Fruit fly (Drosophila melanogaster) whole organism, prepupa: ENCODE measurements around the gene CG9130.
A peak's percentile ranks its signal among the peaks of the same experiment; 100 is the strongest.

Experiments
- CG10669 ChIP-seq: fragments of 200-800 bp; sonication (Bioruptor generic); optimal IDR thresholded peaks from 3 replicates; lab custom pipeline; 2018; ENCODE audit warnings: missing biosample characterization, mild to moderate bottlenecking, missing genetic modification characterization, moderate library complexity
- CG11294 ChIP-seq: fragments of 200-800 bp; sonication (Bioruptor generic); IDR thresholded peaks from 2 replicates; pipeline ENCODE4 v1.3.6; 2022; ENCODE audit warnings: missing biosample characterization, missing genetic modification characterization
- CG11762 ChIP-seq: fragments of 200-800 bp; sonication (Bioruptor generic); optimal IDR thresholded peaks from 3 replicates; lab custom pipeline; 2016; ENCODE audit warnings: missing biosample characterization, missing genetic modification characterization; ENCODE audit not compliant: insufficient read depth
- CG15336 ChIP-seq: fragments of 200-800 bp; sonication (Bioruptor generic); IDR thresholded peaks from 2 replicates; pipeline ENCODE4 v1.3.6; 2022; ENCODE audit warnings: missing biosample characterization, missing genetic modification characterization
- CG1621 ChIP-seq: fragments of 200-800 bp; sonication (Bioruptor generic); optimal IDR thresholded peaks from 3 replicates; lab custom pipeline; 2018; ENCODE audit warnings: missing biosample characterization, mild to moderate bottlenecking, missing genetic modification characterization
- CG16779 ChIP-seq: fragments of 200-800 bp; sonication (Bioruptor generic); optimal IDR thresholded peaks from 3 replicates; lab custom pipeline; 2017; ENCODE audit warnings: missing biosample characterization, mild to moderate bottlenecking, missing genetic modification characterization
- CG3032 ChIP-seq: fragments of 200-800 bp; optimal IDR thresholded peaks from 2 replicates; lab custom pipeline; 2019; ENCODE audit warnings: missing biosample characterization, mild to moderate bottlenecking, missing genetic modification characterization, moderate library complexity
- CG31627 ChIP-seq: fragments of 200-800 bp; sonication (Bioruptor generic); optimal IDR thresholded peaks from 3 replicates; lab custom pipeline; 2016; ENCODE audit warnings: missing biosample characterization, missing genetic modification characterization
- CG3919 ChIP-seq: fragments of 200-800 bp; sonication (Bioruptor generic); optimal IDR thresholded peaks from 3 replicates; lab custom pipeline; 2016; ENCODE audit warnings: missing biosample characterization, missing genetic modification characterization
- CG4318 ChIP-seq: fragments of 200-800 bp; sonication (Bioruptor generic); optimal IDR thresholded peaks from 3 replicates; lab custom pipeline; 2017; ENCODE audit warnings: missing biosample characterization, mild to moderate bottlenecking, missing genetic modification characterization
- CG6792 ChIP-seq: fragments of 200-800 bp; sonication (Bioruptor generic); optimal IDR thresholded peaks from 3 replicates; lab custom pipeline; 2016; ENCODE audit warnings: missing biosample characterization, missing genetic modification characterization
- CG6808 ChIP-seq: fragments of 200-800 bp; sonication (Bioruptor generic); optimal IDR thresholded peaks from 3 replicates; lab custom pipeline; 2017; ENCODE audit warnings: missing biosample characterization, missing genetic modification characterization, mild to moderate bottlenecking, moderate library complexity, missing genetic modification reagents
- CG6854 ChIP-seq: fragments of 200-800 bp; sonication (Bioruptor generic); optimal IDR thresholded peaks from 2 replicates; lab custom pipeline; 2017; ENCODE audit warnings: missing biosample characterization, mild to moderate bottlenecking, missing genetic modification characterization
- CG8119 ChIP-seq: fragments of 200-800 bp; sonication (Bioruptor generic); IDR thresholded peaks from 3 replicates; pipeline ENCODE4 v1.3.6; 2022; ENCODE audit warnings: missing biosample characterization, missing genetic modification characterization
- CG8319 ChIP-seq: fragments of 200-800 bp; sonication (Bioruptor generic); optimal IDR thresholded peaks from 3 replicates; lab custom pipeline; 2016; ENCODE audit warnings: missing biosample characterization, missing genetic modification characterization
- CG8632 ChIP-seq: fragments of 200-800 bp; sonication (Bioruptor generic); optimal IDR thresholded peaks from 3 replicates; lab custom pipeline; 2016; ENCODE audit warnings: missing biosample characterization, missing genetic modification characterization
- CG9139 ChIP-seq: fragments of 200-800 bp; sonication (Bioruptor generic); optimal IDR thresholded peaks from 3 replicates; lab custom pipeline; 2017; ENCODE audit warnings: missing biosample characterization, mild to moderate bottlenecking, missing genetic modification characterization
- Eip75B ChIP-seq: fragments of 200-800 bp; sonication (Bioruptor generic); optimal IDR thresholded peaks from 3 replicates; lab custom pipeline; 2016; ENCODE audit warnings: missing biosample characterization, missing genetic modification characterization
- Eip78C ChIP-seq: fragments of 200-800 bp; sonication (Bioruptor generic); peaks from one replicate; lab custom pipeline; 2016; ENCODE audit warnings: missing biosample characterization, missing genetic modification characterization
- Eip93F ChIP-seq: fragments of 200-800 bp; sonication (Bioruptor generic); optimal IDR thresholded peaks from 2 replicates; lab custom pipeline; 2016; ENCODE audit warnings: missing biosample characterization, mild to moderate bottlenecking, missing genetic modification characterization
- Ets96B ChIP-seq: fragments of 200-800 bp; optimal IDR thresholded peaks from 2 replicates; lab custom pipeline; 2019; ENCODE audit warnings: missing biosample characterization, mild to moderate bottlenecking, missing genetic modification characterization, moderate library complexity
- Hr39 ChIP-seq: fragments of 200-800 bp; sonication (Bioruptor generic); optimal IDR thresholded peaks from 2 replicates; lab custom pipeline; 2016; ENCODE audit warnings: missing biosample characterization, missing genetic modification characterization
- Hr4 ChIP-seq: fragments of 200-800 bp; sonication (Bioruptor generic); optimal IDR thresholded peaks from 3 replicates; lab custom pipeline; 2016; ENCODE audit warnings: missing biosample characterization, missing genetic modification characterization
- Lpt ChIP-seq: fragments of 200-800 bp; sonication (Bioruptor generic); optimal IDR thresholded peaks from 3 replicates; lab custom pipeline; 2016; ENCODE audit warnings: missing biosample characterization, missing genetic modification characterization
- Met ChIP-seq: fragments of 200-800 bp; sonication (Bioruptor generic); optimal IDR thresholded peaks from 3 replicates; lab custom pipeline; 2016; ENCODE audit warnings: missing biosample characterization, missing genetic modification characterization
- OdsH ChIP-seq: fragments of 200-800 bp; sonication (Bioruptor generic); optimal IDR thresholded peaks from 3 replicates; lab custom pipeline; 2016; ENCODE audit warnings: missing biosample characterization, missing genetic modification characterization
- Sox15 ChIP-seq: fragments of 200-800 bp; sonication (Bioruptor generic); optimal IDR thresholded peaks from 3 replicates; lab custom pipeline; 2016; ENCODE audit warnings: missing biosample characterization, missing genetic modification characterization
- acj6 ChIP-seq: fragments of 200-800 bp; sonication (Bioruptor generic); optimal IDR thresholded peaks from 3 replicates; lab custom pipeline; 2016; ENCODE audit warnings: missing biosample characterization, missing genetic modification characterization
- cyc ChIP-seq: fragments of 200-800 bp; sonication (Bioruptor generic); optimal IDR thresholded peaks from 3 replicates; lab custom pipeline; 2016; ENCODE audit warnings: missing biosample characterization, missing genetic modification characterization
- dac ChIP-seq: fragments of 200-800 bp; sonication (Bioruptor generic); optimal IDR thresholded peaks from 2 replicates; lab custom pipeline; 2017; ENCODE audit warnings: missing biosample characterization, mild to moderate bottlenecking, missing genetic modification characterization
- dsx ChIP-seq: fragments of 200-800 bp; optimal IDR thresholded peaks from 3 replicates; lab custom pipeline; 2019; ENCODE audit warnings: missing biosample characterization, mild to moderate bottlenecking, missing genetic modification characterization, moderate library complexity; ENCODE audit not compliant: poor library complexity, severe bottlenecking
- esn ChIP-seq: fragments of 200-800 bp; sonication (Bioruptor generic); optimal IDR thresholded peaks from 2 replicates; lab custom pipeline; 2016; ENCODE audit warnings: missing biosample characterization, mild to moderate bottlenecking, missing genetic modification characterization, moderate library complexity
- fd59A ChIP-seq: fragments of 200-800 bp; sonication (Bioruptor generic); optimal IDR thresholded peaks from 2 replicates; lab custom pipeline; 2017; ENCODE audit warnings: missing biosample characterization, mild to moderate bottlenecking, missing genetic modification characterization, missing genetic modification reagents
- fd85E ChIP-seq: fragments of 200-800 bp; sonication (Bioruptor generic); optimal IDR thresholded peaks from 3 replicates; lab custom pipeline; 2016; ENCODE audit warnings: missing biosample characterization, missing genetic modification characterization
- fkh ChIP-seq: fragments of 200-800 bp; sonication (Bioruptor generic); optimal IDR thresholded peaks from 3 replicates; lab custom pipeline; 2017; ENCODE audit warnings: missing biosample characterization, mild to moderate bottlenecking, missing genetic modification characterization, moderate library complexity
- lz ChIP-seq: fragments of 200-800 bp; sonication (Bioruptor generic); optimal IDR thresholded peaks from 3 replicates; lab custom pipeline; 2016; ENCODE audit warnings: missing biosample characterization, missing genetic modification characterization
- net ChIP-seq: fragments of 200-800 bp; sonication (Bioruptor generic); optimal IDR thresholded peaks from 3 replicates; lab custom pipeline; 2016; ENCODE audit warnings: missing biosample characterization, missing genetic modification characterization
- pdm3 ChIP-seq: fragments of 200-800 bp; sonication (Bioruptor generic); optimal IDR thresholded peaks from 3 replicates; lab custom pipeline; 2016; ENCODE audit warnings: missing biosample characterization, missing genetic modification characterization
- salr ChIP-seq, 2 experiments: fragments of 200-800 bp; sonication (Bioruptor generic); optimal IDR thresholded peaks; 3 replicates each; lab custom pipeline; 2016 to 2018; ENCODE audit warnings: missing biosample characterization in 2 of 2, missing genetic modification characterization in 2 of 2, mild to moderate bottlenecking in 1 of 2
- spab ChIP-seq: fragments of 200-800 bp; sonication (Bioruptor generic); optimal IDR thresholded peaks from 2 replicates; lab custom pipeline; 2017; ENCODE audit warnings: missing biosample characterization, mild to moderate bottlenecking, missing genetic modification characterization, missing genetic modification reagents
- svp ChIP-seq: fragments of 200-800 bp; sonication (Bioruptor generic); peaks from one replicate; lab custom pipeline; 2016; ENCODE audit warnings: missing biosample characterization, missing genetic modification characterization
- topi ChIP-seq: fragments of 200-800 bp; sonication (Bioruptor generic); optimal IDR thresholded peaks from 3 replicates; lab custom pipeline; 2016; ENCODE audit warnings: missing biosample characterization, missing genetic modification characterization
- vri ChIP-seq: fragments of 200-800 bp; sonication (Bioruptor generic); optimal IDR thresholded peaks from 3 replicates; lab custom pipeline; 2016; ENCODE audit warnings: missing biosample characterization, mild to moderate bottlenecking, missing genetic modification characterization

The CG9130 gene

DNA sequence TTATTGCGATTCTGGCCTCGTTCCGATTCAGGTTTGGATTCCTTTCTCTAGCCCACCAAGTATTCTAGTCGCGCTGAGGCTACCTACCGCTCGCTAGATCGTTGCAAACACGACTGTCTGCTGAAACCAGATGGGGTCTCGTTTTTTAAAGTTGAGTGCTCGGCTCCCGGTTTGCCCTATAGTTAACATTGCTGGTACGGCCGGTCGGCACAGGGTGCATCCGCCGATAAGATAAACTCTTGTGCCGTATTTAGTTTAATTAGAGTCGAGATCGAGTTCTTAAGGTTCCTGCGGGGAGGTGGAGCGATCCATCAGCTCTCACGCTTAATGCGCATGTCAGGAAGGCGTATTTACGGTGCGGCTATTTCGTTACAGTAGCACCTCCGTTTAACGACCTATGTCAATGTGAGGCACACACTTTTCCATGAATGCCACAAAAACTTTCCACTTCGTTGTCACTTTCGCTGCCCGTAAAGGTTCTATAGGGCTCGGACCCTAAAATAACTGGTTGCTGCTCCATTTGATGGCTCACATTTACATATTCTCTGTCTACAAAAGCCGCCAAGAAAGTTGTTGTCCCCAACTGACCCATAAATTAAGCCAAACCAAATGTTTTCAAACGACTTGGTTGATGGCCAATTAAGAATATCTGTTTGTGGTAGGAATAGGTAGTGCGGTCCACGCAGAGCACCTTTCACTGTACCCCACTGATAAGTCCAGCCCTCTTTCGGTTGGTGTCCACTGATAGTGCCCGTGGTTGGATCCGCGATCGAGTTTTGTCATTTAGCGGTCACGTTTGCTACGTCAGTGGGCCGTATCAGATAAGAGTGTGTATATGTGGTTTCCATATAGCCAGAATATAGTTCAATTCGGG, 46.9 kb upstream of the CG9130 start, which contains the start of gene CG9119 (continued):
- no peak for TF ChIP-seq Hr4
- TF ChIP-seq pdm3 (GFP tag; lab: Kevin White, UChicago): peak; percentile 35
- TF ChIP-seq cyc (GFP tag; lab: Kevin White, UChicago): peak; percentile 5
- TF ChIP-seq fd59A: peak; percentile 33
- TF ChIP-seq CG6792 (GFP tag; lab: Kevin White, UChicago): peak; percentile 29
- no peak for TF ChIP-seq CG31627 (GFP tag; lab: Kevin White, UChicago)
- peak; percentile 24 for TF ChIP-seq lz (GFP tag; lab: Kevin White, UChicago)
- TF ChIP-seq acj6: peak; percentile 27
- TF ChIP-seq spab (GFP tag; lab: Kevin White, UChicago): peak; percentile 8
- no peak for TF ChIP-seq CG6854 (GFP tag; lab: Kevin White, UChicago)
- TF ChIP-seq CG1621 (tag; lab: Kevin White, UChicago): peak; percentile 91
- peak; percentile 18 for TF ChIP-seq Hr39 (GFP tag; lab: Kevin White, UChicago)
- peak; percentile 31 for TF ChIP-seq CG8319 (GFP tag; lab: Kevin White, UChicago)
- TF ChIP-seq CG16779 (tag; lab: Kevin White, UChicago): no peak
- peak; percentile 30 for TF ChIP-seq esn (GFP tag; lab: Kevin White, UChicago)
- TF ChIP-seq svp (GFP tag; lab: Kevin White, UChicago): peak; percentile 56
- TF ChIP-seq net: peak; percentile 1
- TF ChIP-seq dsx (GFP tag; lab: Kevin White, UChicago): peak; percentile 6
- no peak for TF ChIP-seq CG6808 (GFP tag; lab: Kevin White, UChicago)
- TF ChIP-seq Eip93F: no peak
- peak; percentile 37 for TF ChIP-seq CG3919 (GFP tag; lab: Kevin White, UChicago)

DNA sequence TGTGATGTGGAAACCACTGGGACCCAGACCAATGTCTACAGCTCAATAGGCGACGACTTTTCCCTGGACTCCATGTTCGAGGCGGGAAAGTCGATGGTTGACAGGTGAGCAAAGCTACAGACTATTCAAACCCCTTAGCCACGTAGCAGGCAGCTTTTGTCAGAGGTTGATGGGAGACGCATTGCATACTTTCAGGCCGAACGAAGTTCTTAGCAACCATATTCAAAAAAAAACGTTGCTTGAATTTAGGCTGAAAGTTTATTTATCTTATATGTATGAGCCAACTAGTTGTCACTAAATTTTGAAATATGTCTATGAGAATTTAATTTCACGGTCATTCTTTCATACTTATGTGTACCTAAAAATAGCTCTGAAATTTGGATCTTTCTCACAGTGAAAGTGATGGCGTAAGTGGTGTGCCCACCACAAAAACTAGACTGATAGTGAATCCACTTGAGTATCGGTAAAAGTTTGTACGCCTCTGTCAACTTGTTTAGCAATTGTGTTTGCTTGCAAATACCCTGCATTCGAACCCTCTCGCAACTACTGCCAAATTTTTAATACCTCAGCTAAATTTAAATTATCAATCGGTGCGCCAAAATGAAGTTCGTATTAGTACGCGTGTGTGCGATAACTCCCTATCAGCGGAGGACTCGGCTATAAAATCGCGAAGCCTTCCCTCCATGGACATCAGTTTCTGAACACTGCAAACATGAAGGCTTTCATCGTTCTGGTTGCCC, 45.0 kb upstream of the CG9130 start, which contains the start of gene LysB:
Gene LysB (plus strand): TSS at position 690 of the 740 bp plus-strand sequence.
- no peak for TF ChIP-seq Sox15 (GFP tag; lab: Kevin White, UChicago)
- no peak for TF ChIP-seq CG16779 (tag; lab: Kevin White, UChicago)
- no peak for TF ChIP-seq topi
- TF ChIP-seq fd59A: no peak
- TF ChIP-seq esn (GFP tag; lab: Kevin White, UChicago): no peak
- no peak for TF ChIP-seq CG1621 (tag; lab: Kevin White, UChicago)
- no peak for TF ChIP-seq Ets96B (tag; lab: Kevin White, UChicago)
- peak; percentile 33 for TF ChIP-seq fkh (GFP tag; lab: Kevin White, UChicago)

DNA sequence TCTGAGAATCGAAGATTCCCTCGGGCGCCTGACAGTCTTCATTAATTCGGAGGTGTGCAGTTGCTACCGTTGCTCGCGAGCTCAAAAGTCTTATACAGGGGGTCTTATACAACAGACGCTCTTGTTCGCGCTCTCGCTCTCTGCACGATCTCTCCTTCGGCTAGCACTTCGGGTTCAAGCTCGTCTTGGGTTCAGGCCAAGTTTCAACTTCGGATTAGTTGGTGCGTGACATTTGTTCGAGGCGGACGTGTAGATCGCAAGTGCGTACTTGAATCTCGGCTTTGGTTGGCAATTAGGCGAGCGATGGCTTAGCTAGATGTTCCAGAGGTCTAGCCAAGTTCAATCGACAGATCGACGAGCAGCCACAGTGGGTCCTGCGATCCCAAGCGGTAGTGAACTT, 43.6 kb upstream of the CG9130 start:
- no peak for TF ChIP-seq Eip75B (GFP tag; lab: Kevin White, UChicago)
- no peak for TF ChIP-seq CG1621 (tag; lab: Kevin White, UChicago)
- TF ChIP-seq spab (GFP tag; lab: Kevin White, UChicago): no peak
- no peak for TF ChIP-seq CG10669 (GFP tag; lab: Kevin White, UChicago)
- TF ChIP-seq dac (GFP tag; lab: Kevin White, UChicago): no peak
- TF ChIP-seq CG3032 (tag; lab: Kevin White, UChicago): no peak
- no peak for TF ChIP-seq topi
- no peak for TF ChIP-seq CG3919 (GFP tag; lab: Kevin White, UChicago)
- TF ChIP-seq Hr4: no peak
- peak; percentile 28; the same call in 1 of the 3 replicates for TF ChIP-seq CG8119 (GFP tag; lab: Robert Waterston, UW)
- no peak for TF ChIP-seq Hr39 (GFP tag; lab: Kevin White, UChicago)
- no peak for TF ChIP-seq fd85E (GFP tag; lab: Kevin White, UChicago)
- TF ChIP-seq CG11294 (GFP tag; lab: Robert Waterston, UW): no peak
- TF ChIP-seq Ets96B (tag; lab: Kevin White, UChicago): no peak
- TF ChIP-seq CG11762 (GFP tag; lab: Kevin White, UChicago): no peak
- TF ChIP-seq CG4318 (GFP tag; lab: Kevin White, UChicago): no peak
- TF ChIP-seq CG9139 (GFP tag; lab: Kevin White, UChicago): no peak
- TF ChIP-seq CG8632 (GFP tag; lab: Kevin White, UChicago): no peak
- TF ChIP-seq Met: no peak
- no peak for TF ChIP-seq CG15336 (GFP tag; lab: Robert Waterston, UW)
- TF ChIP-seq Lpt (GFP tag; lab: Kevin White, UChicago): peak; percentile 23
- TF ChIP-seq OdsH (GFP tag; lab: Kevin White, UChicago): no peak
- TF ChIP-seq CG6792 (GFP tag; lab: Kevin White, UChicago): no peak
- no peak for TF ChIP-seq cyc (GFP tag; lab: Kevin White, UChicago)
- TF ChIP-seq Eip78C (GFP tag; lab: Kevin White, UChicago): peak; percentile 63
- no peak for TF ChIP-seq Eip93F
- TF ChIP-seq vri (GFP tag; lab: Kevin White, UChicago): no peak
- TF ChIP-seq salr (GFP tag; optimal IDR thresholded peaks at IDR 0.05; lab: Kevin White, UChicago): no peak
- TF ChIP-seq net: peak; percentile 4
